Fruit fly (Drosophila melanogaster): ENCODE results near the gene CG13847.

CG13847 gene

dm6 chr3R:22410537-22411360 lies 25.2 kb downstream of the CG13847 start, which contains the start of the genes CG13850 and lqfR (continued):
- TF ChIP-seq CG11247 (GFP tag; IDR thresholded peaks at IDR 0.05) (peak; percentile 52; the same call in 1 of the 2 replicates), her (GFP tag; optimal IDR thresholded peaks at IDR 0.05) (peak; percentile 52), usp (GFP tag; optimal IDR thresholded peaks at IDR 0.05) (no peak), Awh (GFP tag; IDR thresholded peaks at IDR 0.05) (no peak), maf-S (GFP tag; optimal IDR thresholded peaks at IDR 0.05) (peak; percentile 79), CG2199 (GFP tag; IDR thresholded peaks at IDR 0.05) (no peak), Rx (GFP tag; IDR thresholded peaks at IDR 0.05) (no peak), al (GFP tag; IDR thresholded peaks at IDR 0.05) (peak; percentile 60; the same call in 1 of the 2 replicates), CG3163 (GFP tag; optimal IDR thresholded peaks at IDR 0.05) (peak; percentile 59), Antp (GFP tag; optimal IDR thresholded peaks at IDR 0.05) (peak; percentile 69), dimm (GFP tag; IDR thresholded peaks at IDR 0.05) (no peak), CG16779 (GFP tag; IDR thresholded peaks at IDR 0.05) (no peak), dan (GFP tag; IDR thresholded peaks at IDR 0.05) (no peak), seq (GFP tag; IDR thresholded peaks at IDR 0.05) (no peak), CG10147 (GFP tag; optimal IDR thresholded peaks at IDR 0.05) (peak; percentile 6), emc (GFP tag; optimal IDR thresholded peaks at IDR 0.05) (peak; percentile 54), Doc2 (GFP tag; IDR thresholded peaks at IDR 0.05) (no peak), HmgZ (tag; optimal IDR thresholded peaks at IDR 0.05) (peak; percentile 67), prd (optimal IDR thresholded peaks at IDR 0.05) (no peak), prd (GFP tag; IDR thresholded peaks at IDR 0.05) (peak; percentile 60; the same call in 2 of the 3 replicates), CG13123 (GFP tag; optimal IDR thresholded peaks at IDR 0.05) (peak; percentile 63), gsb-n (tag; optimal IDR thresholded peaks at IDR 0.05) (no peak), CHES-1-like (GFP tag; optimal IDR thresholded peaks at IDR 0.05) (peak; percentile 64), bsh (GFP tag; optimal IDR thresholded peaks at IDR 0.05) (peak in 1 of 2 experiments; percentile 38), CG17912 (GFP tag; optimal IDR thresholded peaks at IDR 0.05) (peak; percentile 19), CG5245 (GFP tag; optimal IDR thresholded peaks at IDR 0.05) (peak; percentile 65), lmd (GFP tag; IDR thresholded peaks at IDR 0.05) (peak; percentile 64), CG30403 (GFP tag; optimal IDR thresholded peaks at IDR 0.05) (peak; percentile 91), gsb (GFP tag; IDR thresholded peaks at IDR 0.05) (no peak), gro (GFP tag; optimal IDR thresholded peaks at IDR 0.05) (peak; percentile 48), CG14710 (tag; optimal IDR thresholded peaks at IDR 0.05) (peak; percentile 84), CG1792 (GFP tag; optimal IDR thresholded peaks at IDR 0.05) (peak; percentile 29), mirr (GFP tag; optimal IDR thresholded peaks at IDR 0.05) (no peak), CG17359 (tag; optimal IDR thresholded peaks at IDR 0.05) (peak; percentile 54), salm (tag; optimal IDR thresholded peaks at IDR 0.05) (peak; percentile 2), Ravus (GFP tag; IDR thresholded peaks at IDR 0.05) (no peak), eve (GFP tag; optimal IDR thresholded peaks at IDR 0.05) (no peak), Atf6 (GFP tag; IDR thresholded peaks at IDR 0.05) (no peak), CG2116 (GFP tag; optimal IDR thresholded peaks at IDR 0.05) (peak; percentile 61), bab2 (GFP tag; optimal IDR thresholded peaks at IDR 0.05) (peak; percentile 68), wek (GFP tag; optimal IDR thresholded peaks at IDR 0.05) (no peak), Dfd (GFP tag; optimal IDR thresholded peaks at IDR 0.05) (no peak), Camta (GFP tag; optimal IDR thresholded peaks at IDR 0.05) (peak; percentile 71), CG13624 (GFP tag; optimal IDR thresholded peaks at IDR 0.05) (peak; percentile 81), pros (GFP tag; optimal IDR thresholded peaks at IDR 0.05) (no peak), Sin3A (optimal IDR thresholded peaks at IDR 0.05) (peak; percentile 80), sug (tag; optimal IDR thresholded peaks at IDR 0.05) (peak; percentile 77), CG9932 (GFP tag; IDR thresholded peaks at IDR 0.05) (peak; percentile 87), CkIIα-i1 (GFP tag; IDR thresholded peaks at IDR 0.05) (no peak), CG2889 (GFP tag; IDR thresholded peaks at IDR 0.05) (0 out of 3 replicates have a peak, but pooled peaks have one; percentile 38), Blimp-1 (GFP tag; optimal IDR thresholded peaks at IDR 0.05) (no peak)

All from whole organism, embryonic.